Fruit fly (Drosophila melanogaster) whole organism, embryonic: ENCODE measurements around the gene CG14818.

Experiments used
- Atf3 ChIP-seq: fragments of 200-800 bp; sonication (Bioruptor generic); optimal IDR thresholded peaks from 3 replicates; lab custom pipeline; 2016; ENCODE audit warnings: missing biosample characterization, missing genetic modification characterization
- Atf6 ChIP-seq: fragments of 200-800 bp; sonication (Bioruptor generic); IDR thresholded peaks from 2 replicates; pipeline ENCODE4 v1.3.6; 2022; ENCODE audit warnings: missing biosample characterization, missing genetic modification characterization
- Awh ChIP-seq: fragments of 200-800 bp; sonication (Bioruptor generic); IDR thresholded peaks from 2 replicates; pipeline ENCODE4, ENCODE4 v1.3.6; 2022; ENCODE audit warnings: missing biosample characterization, missing genetic modification characterization
- CG10147 ChIP-seq: fragments of 200-800 bp; sonication (Bioruptor generic); optimal IDR thresholded peaks from 2 replicates; lab custom pipeline; 2019; ENCODE audit warnings: missing biosample characterization, mild to moderate bottlenecking, missing genetic modification characterization, moderate library complexity
- CG10366 ChIP-seq: fragments of 200-800 bp; sonication (Bioruptor generic); IDR thresholded peaks from 2 replicates; pipeline ENCODE4 v1.3.6; 2022; ENCODE audit warnings: missing biosample characterization, missing genetic modification characterization
- CG12299 ChIP-seq: fragments of 200-800 bp; sonication (Bioruptor generic); optimal IDR thresholded peaks from 2 replicates; lab custom pipeline; 2018; ENCODE audit warnings: missing biosample characterization, mild to moderate bottlenecking, missing genetic modification characterization
- CG13894 ChIP-seq: fragments of 200-800 bp; sonication (Bioruptor generic); optimal IDR thresholded peaks from 3 replicates; lab custom pipeline; 2018; ENCODE audit warnings: missing biosample characterization, mild to moderate bottlenecking, missing genetic modification characterization, moderate library complexity
- CG16815 ChIP-seq: fragments of 200-800 bp; sonication (Bioruptor generic); optimal IDR thresholded peaks from 3 replicates; lab custom pipeline; 2017; ENCODE audit warnings: missing biosample characterization, mild to moderate bottlenecking, missing genetic modification characterization
- CG17912 ChIP-seq: fragments of 200-800 bp; sonication (Bioruptor generic); optimal IDR thresholded peaks from 2 replicates; lab custom pipeline; 2018; ENCODE audit warnings: missing biosample characterization, mild to moderate bottlenecking, missing genetic modification characterization
- CG18599 ChIP-seq: fragments of 200-800 bp; sonication (Bioruptor generic); optimal IDR thresholded peaks from 3 replicates; lab custom pipeline; 2017; ENCODE audit warnings: missing biosample characterization, missing genetic modification characterization, mild to moderate bottlenecking, moderate library complexity, missing genetic modification reagents
- CG2116 ChIP-seq: fragments of 200-800 bp; sonication (Bioruptor generic); optimal IDR thresholded peaks from 3 replicates; lab custom pipeline; 2018; ENCODE audit warnings: missing biosample characterization, mild to moderate bottlenecking, missing genetic modification characterization
- CG30403 ChIP-seq: fragments of 200-800 bp; sonication (Bioruptor generic); optimal IDR thresholded peaks from 3 replicates; lab custom pipeline; 2016; ENCODE audit warnings: missing biosample characterization, missing genetic modification characterization
- CG32772 ChIP-seq: fragments of 200-800 bp; sonication (Bioruptor generic); IDR thresholded peaks from 2 replicates; pipeline ENCODE4 v1.3.6; 2022; ENCODE audit warnings: missing biosample characterization, missing genetic modification characterization
- CG34422 ChIP-seq: fragments of 200-800 bp; sonication (Bioruptor generic); IDR thresholded peaks from 3 replicates; pipeline ENCODE4 v1.3.6; 2022; ENCODE audit warnings: missing biosample characterization, missing genetic modification characterization
- CG7372 ChIP-seq: fragments of 200-800 bp; sonication (Bioruptor generic); IDR thresholded peaks from 2 replicates; pipeline ENCODE4 v1.3.6; 2022; ENCODE audit warnings: missing biosample characterization, missing genetic modification characterization
- CG8089 ChIP-seq: fragments of 200-800 bp; sonication (Bioruptor generic); optimal IDR thresholded peaks from 3 replicates; lab custom pipeline; 2016; ENCODE audit warnings: missing biosample characterization, missing genetic modification characterization
- CG9817 ChIP-seq: fragments of 200-800 bp; sonication (Bioruptor generic); optimal IDR thresholded peaks from 2 replicates; lab custom pipeline; 2018; ENCODE audit warnings: missing biosample characterization, mild to moderate bottlenecking, missing genetic modification characterization, moderate library complexity
- CG9876 ChIP-seq: fragments of 200-800 bp; sonication (Bioruptor generic); optimal IDR thresholded peaks from 2 replicates; lab custom pipeline; 2016; ENCODE audit warnings: missing biosample characterization, missing genetic modification characterization
- CHES-1-like ChIP-seq: fragments of 200-800 bp; sonication (Bioruptor generic); optimal IDR thresholded peaks from 2 replicates; lab custom pipeline; 2016; ENCODE audit warnings: missing biosample characterization, missing genetic modification characterization
- Chrac-16 ChIP-seq: fragments of 200-800 bp; sonication (Bioruptor generic); optimal IDR thresholded peaks from 3 replicates; lab custom pipeline; 2016; ENCODE audit warnings: missing biosample characterization, missing genetic modification characterization
- CkIIα-i1 ChIP-seq: fragments of 200-800 bp; sonication (Bioruptor generic); IDR thresholded peaks from 2 replicates; pipeline ENCODE4 v1.3.6; 2022; ENCODE audit warnings: missing biosample characterization, missing genetic modification characterization
- Dip3 ChIP-seq: fragments of 200-800 bp; sonication (Bioruptor generic); optimal IDR thresholded peaks from 3 replicates; lab custom pipeline; 2016; ENCODE audit warnings: missing biosample characterization, missing genetic modification characterization
- Doc3 ChIP-seq: fragments of 200-800 bp; sonication (Bioruptor generic); IDR thresholded peaks from 3 replicates; pipeline ENCODE4 v1.3.6; 2022; ENCODE audit warnings: missing biosample characterization, missing genetic modification characterization; ENCODE audit not compliant: partially characterized antibody
- H2.0 ChIP-seq: fragments of 200-800 bp; sonication (Bioruptor generic); IDR thresholded peaks from 2 replicates; pipeline ENCODE4 v1.3.6; 2022; ENCODE audit warnings: missing biosample characterization, missing genetic modification characterization
- Hsf ChIP-seq: fragments of 200-800 bp; sonication (Bioruptor generic); optimal IDR thresholded peaks from 3 replicates; lab custom pipeline; 2016; ENCODE audit warnings: missing biosample characterization, missing genetic modification characterization
- Lpt ChIP-seq: fragments of >200 bp; optimal IDR thresholded peaks from 2 replicates; lab custom pipeline; 2018; ENCODE audit warnings: missing biosample characterization, missing genetic modification characterization
- Med ChIP-seq: fragments of 200-800 bp; sonication (Bioruptor generic); peaks from one replicate; lab custom pipeline; 2016; ENCODE audit warnings: missing biosample characterization, missing genetic modification characterization, mild to moderate bottlenecking, inconsistent platforms, moderate library complexity
- Nf-YB ChIP-seq: fragments of 200-800 bp; sonication (Bioruptor generic); optimal IDR thresholded peaks from 3 replicates; lab custom pipeline; 2019; ENCODE audit warnings: missing biosample characterization, mild to moderate bottlenecking, missing genetic modification characterization, moderate library complexity
- Rx ChIP-seq: fragments of 200-800 bp; sonication (Bioruptor generic); IDR thresholded peaks from 2 replicates; pipeline ENCODE4 v1.3.6; 2022; ENCODE audit warnings: missing biosample characterization, missing genetic modification characterization
- Sin3A ChIP-seq: fragments of >200 bp; optimal IDR thresholded peaks from 2 replicates; lab custom pipeline; 2018
- YL-1 ChIP-seq: fragments of 200-800 bp; sonication (Bioruptor generic); optimal IDR thresholded peaks from 3 replicates; lab custom pipeline; 2017; ENCODE audit warnings: missing biosample characterization, mild to moderate bottlenecking, missing genetic modification characterization
- crp ChIP-seq, 2 experiments: fragments of 200-800 bp; sonication (Bioruptor generic); optimal IDR thresholded peaks; 2 replicates in 1 of 2; 3 replicates in 1 of 2; lab custom pipeline; 2017; ENCODE audit warnings: missing biosample characterization in 2 of 2, missing genetic modification characterization in 2 of 2, mild to moderate bottlenecking in 1 of 2, moderate library complexity in 1 of 2
- disco-r ChIP-seq: fragments of 200-800 bp; sonication (Bioruptor generic); optimal IDR thresholded peaks from 2 replicates; lab custom pipeline; 2016; ENCODE audit warnings: missing biosample characterization, missing genetic modification characterization
- emc ChIP-seq: fragments of 200-800 bp; sonication (Bioruptor generic); optimal IDR thresholded peaks from 2 replicates; lab custom pipeline; 2016; ENCODE audit warnings: missing biosample characterization, missing genetic modification characterization
- ems ChIP-seq: fragments of 200-800 bp; sonication (Bioruptor generic); optimal IDR thresholded peaks from 3 replicates; lab custom pipeline; 2016; ENCODE audit warnings: missing biosample characterization, missing genetic modification characterization
- en ChIP-seq: fragments of 200-800 bp; sonication (Bioruptor generic); optimal IDR thresholded peaks from 2 replicates; lab custom pipeline; 2016; ENCODE audit warnings: missing biosample characterization, missing genetic modification characterization
- gfzf ChIP-seq: fragments of 200-800 bp; sonication (Bioruptor generic); optimal IDR thresholded peaks from 2 replicates; lab custom pipeline; 2016; ENCODE audit warnings: missing biosample characterization, mild to moderate bottlenecking, missing genetic modification characterization, moderate library complexity
- hkb ChIP-seq, 2 experiments: fragments of 200-800 bp in 1 of 2; fragments of >200 bp in 1 of 2; sonication (Bioruptor generic) in 1 of 2; IDR thresholded peaks in 1 of 2; optimal IDR thresholded peaks in 1 of 2; 2 replicates each; pipeline versions ENCODE4 v1.3.6 to Lab custom; 2017 to 2022; ENCODE audit warnings: missing biosample characterization in 1 of 2, missing genetic modification characterization in 1 of 2
- ken ChIP-seq: fragments of 200-800 bp; sonication (Bioruptor generic); IDR thresholded peaks from 3 replicates; pipeline ENCODE4 v1.3.6; 2022; ENCODE audit warnings: missing biosample characterization, missing genetic modification characterization
- pho ChIP-seq: fragments of 200-800 bp; sonication (Bioruptor generic); optimal IDR thresholded peaks from 2 replicates; lab custom pipeline; 2016; ENCODE audit warnings: missing biosample characterization, missing genetic modification characterization
- ranshi ChIP-seq: fragments of 200-800 bp; sonication (Bioruptor generic); IDR thresholded peaks from 2 replicates; pipeline ENCODE4 v1.3.6; 2022; ENCODE audit warnings: missing biosample characterization, missing genetic modification characterization
- row ChIP-seq: fragments of 200-800 bp; sonication (Bioruptor generic); IDR thresholded peaks from 3 replicates; pipeline ENCODE4 v1.3.6; 2022; ENCODE audit warnings: missing biosample characterization, missing genetic modification characterization
- seq ChIP-seq: fragments of 200-800 bp; sonication (Bioruptor generic); IDR thresholded peaks from 2 replicates; pipeline ENCODE4 v1.3.6; 2022; ENCODE audit warnings: missing biosample characterization, missing genetic modification characterization
- sisA ChIP-seq: fragments of 200-800 bp; sonication (Bioruptor generic); IDR thresholded peaks from 2 replicates; pipeline ENCODE4 v1.3.6; 2022; ENCODE audit warnings: missing biosample characterization, missing genetic modification characterization
- slp2 ChIP-seq: fragments of 200-800 bp; sonication (Bioruptor generic); optimal IDR thresholded peaks from 2 replicates; lab custom pipeline; 2016; ENCODE audit warnings: missing biosample characterization, missing genetic modification characterization
- sob ChIP-seq: fragments of 200-800 bp; sonication (Bioruptor generic); IDR thresholded peaks from 2 replicates; pipeline ENCODE4 v1.3.6; 2022; ENCODE audit warnings: missing biosample characterization, missing genetic modification characterization
- sr ChIP-seq: fragments of 200-800 bp; sonication (Bioruptor generic); IDR thresholded peaks from 3 replicates; pipeline ENCODE4 v1.3.6; 2022; ENCODE audit warnings: missing biosample characterization, missing genetic modification characterization
- vfl ChIP-seq: fragments of 200-800 bp; sonication (Bioruptor generic); optimal IDR thresholded peaks from 2 replicates; lab custom pipeline; 2016; ENCODE audit warnings: missing biosample characterization, missing genetic modification characterization
- vvl ChIP-seq: fragments of 200-800 bp; sonication (Bioruptor generic); IDR thresholded peaks from 2 replicates; pipeline ENCODE4 v1.3.6; 2022; ENCODE audit warnings: missing biosample characterization, missing genetic modification characterization
- zen2 ChIP-seq: fragments of 200-800 bp; sonication (Bioruptor generic); IDR thresholded peaks from 3 replicates; pipeline ENCODE4 v1.3.6; 2022; ENCODE audit warnings: missing biosample characterization, missing genetic modification characterization; ENCODE audit not compliant: partially characterized antibody
- zfh2 ChIP-seq: fragments of 200-800 bp; sonication (Bioruptor generic); optimal IDR thresholded peaks from 2 replicates; lab custom pipeline; 2016; ENCODE audit warnings: missing biosample characterization, missing genetic modification characterization

The CG14818 gene

dm6 chrX:1880139-1880556 lies 574 bp upstream of the CG14818 start, which contains the start of gene Coa8 (continued):
- no peak for TF ChIP-seq seq (GFP tag; lab: Robert Waterston, UW)
- peak; percentile 36 for TF ChIP-seq CG12299
- TF ChIP-seq disco-r (GFP tag; lab: Kevin White, UChicago): no peak
- TF ChIP-seq CG10147 (GFP tag; lab: Kevin White, UChicago): peak; percentile 3
- TF ChIP-seq hkb (optimal IDR thresholded peaks at IDR 0.05; lab: Kevin White, UChicago): no peak
- peak; percentile 49; the same call in 1 of the 2 replicates for TF ChIP-seq hkb (GFP tag; IDR thresholded peaks at IDR 0.05; lab: Robert Waterston, UW)
- TF ChIP-seq vvl (GFP tag; lab: Robert Waterston, UW): no peak; the same call in 1 of the 2 replicates
- no peak for TF ChIP-seq Lpt (GFP tag; lab: Kevin White, UChicago)
- TF ChIP-seq CG9876 (GFP tag; lab: Kevin White, UChicago): peak; percentile 17
- no peak for TF ChIP-seq en (GFP tag; lab: Kevin White, UChicago)
- TF ChIP-seq sisA (GFP tag; lab: Robert Waterston, UW): peak; percentile 40
- TF ChIP-seq Med (GFP tag; lab: Kevin White, UChicago): peak; percentile 89
- TF ChIP-seq row: peak; percentile 83
- peak; percentile 45 for TF ChIP-seq CG9817
- 0 out of 3 replicates have a peak, but pooled peaks have one; percentile 47 for TF ChIP-seq CG34422 (GFP tag; lab: Robert Waterston, UW)
- peak in 1 of 2 experiments; percentile 53 for TF ChIP-seq crp (GFP tag; optimal IDR thresholded peaks at IDR 0.05; lab: Kevin White, UChicago)
- no peak for TF ChIP-seq CHES-1-like (GFP tag; lab: Kevin White, UChicago)
- TF ChIP-seq emc: no peak
- TF ChIP-seq Dip3 (GFP tag; lab: Kevin White, UChicago): peak; percentile 33
- peak; percentile 44 for TF ChIP-seq pho
- 0 out of 2 replicates have a peak, but pooled peaks have one; percentile 25 for TF ChIP-seq CG7372
- TF ChIP-seq Doc3 (GFP tag; lab: Robert Waterston, UW): peak; percentile 34
- TF ChIP-seq sob: 0 out of 2 replicates have a peak, but pooled peaks have one; percentile 52
- no peak for TF ChIP-seq CG13894
- 0 out of 3 replicates have a peak, but pooled peaks have one; percentile 8 for TF ChIP-seq ken (GFP tag; lab: Robert Waterston, UW)
- peak; percentile 41 for TF ChIP-seq CG10366
- TF ChIP-seq CkIIα-i1 (GFP tag; lab: Robert Waterston, UW): no peak
- TF ChIP-seq ems (GFP tag; lab: Kevin White, UChicago): peak; percentile 19
- no peak; the same call in 2 of the 3 replicates for TF ChIP-seq zen2 (GFP tag; lab: Robert Waterston, UW)
- TF ChIP-seq Chrac-16 (GFP tag; lab: Kevin White, UChicago): peak; percentile 14
- peak; percentile 10 for TF ChIP-seq YL-1 (GFP tag; lab: Kevin White, UChicago)
- no peak for TF ChIP-seq slp2
- TF ChIP-seq zfh2 (GFP tag; lab: Kevin White, UChicago): peak; percentile 62
- peak; percentile 23 for TF ChIP-seq CG8089 (GFP tag; lab: Kevin White, UChicago)
- peak; percentile 21 for TF ChIP-seq Hsf (GFP tag; lab: Kevin White, UChicago)
- no peak for TF ChIP-seq vfl (GFP tag; lab: Kevin White, UChicago)
- TF ChIP-seq CG2116: peak; percentile 3
- TF ChIP-seq Atf3 (GFP tag; lab: Kevin White, UChicago): peak; percentile 23
- no peak for TF ChIP-seq sr
- peak; percentile 54; the same call in 1 of the 2 replicates for TF ChIP-seq ranshi (GFP tag; lab: Robert Waterston, UW)
- peak; percentile 23 for TF ChIP-seq CG30403 (GFP tag; lab: Kevin White, UChicago)
- TF ChIP-seq CG16815 (GFP tag; lab: Kevin White, UChicago): peak; percentile 10
- TF ChIP-seq Atf6 (GFP tag; lab: Robert Waterston, UW): peak; percentile 55; the same call in 1 of the 2 replicates
- peak; percentile 14; the same call in 1 of the 2 replicates for TF ChIP-seq Rx (GFP tag; lab: Robert Waterston, UW)
- 0 out of 2 replicates have a peak, but pooled peaks have one; percentile 47 for TF ChIP-seq CG32772 (GFP tag; lab: Robert Waterston, UW)
- 0 out of 2 replicates have a peak, but pooled peaks have one; percentile 18 for TF ChIP-seq H2.0
- TF ChIP-seq Nf-YB (GFP tag; lab: Kevin White, UChicago): peak; percentile 4
- TF ChIP-seq gfzf (GFP tag; lab: Kevin White, UChicago): peak; percentile 69
- peak; percentile 39 for TF ChIP-seq Sin3A (lab: Kevin White, UChicago)
- TF ChIP-seq CG18599 (GFP tag; lab: Kevin White, UChicago): peak; percentile 56
- TF ChIP-seq CG17912 (GFP tag; lab: Kevin White, UChicago): no peak
- 0 out of 2 replicates have a peak, but pooled peaks have one; percentile 42 for TF ChIP-seq Awh
